Fruit fly (Drosophila melanogaster) Kc167 (cell line): ENCODE measurements around the gene CG6527.

Experiments
- Myc ChIP-seq: fragments of >200 bp; optimal IDR thresholded peaks from 2 replicates; lab custom pipeline; 2017; ENCODE audit warnings: missing external identifiers
- Sin3A ChIP-seq: fragments of >200 bp; optimal IDR thresholded peaks from 2 replicates; lab custom pipeline; 2018; ENCODE audit warnings: missing external identifiers
- h ChIP-seq: fragments of >200 bp; optimal IDR thresholded peaks from 3 replicates; lab custom pipeline; 2018; ENCODE audit warnings: missing external identifiers
- insv ChIP-seq: fragments of >200 bp; optimal IDR thresholded peaks from 3 replicates; lab custom pipeline; 2018; ENCODE audit warnings: missing external identifiers
- psq ChIP-seq: fragments of >200 bp; optimal IDR thresholded peaks from 2 replicates; lab custom pipeline; 2017; ENCODE audit warnings: missing external identifiers
- ttk ChIP-seq: sonication (Bioruptor generic); optimal IDR thresholded peaks from 2 replicates; lab custom pipeline; 2017; ENCODE audit warnings: missing external identifiers

CG6527 gene

DNA sequence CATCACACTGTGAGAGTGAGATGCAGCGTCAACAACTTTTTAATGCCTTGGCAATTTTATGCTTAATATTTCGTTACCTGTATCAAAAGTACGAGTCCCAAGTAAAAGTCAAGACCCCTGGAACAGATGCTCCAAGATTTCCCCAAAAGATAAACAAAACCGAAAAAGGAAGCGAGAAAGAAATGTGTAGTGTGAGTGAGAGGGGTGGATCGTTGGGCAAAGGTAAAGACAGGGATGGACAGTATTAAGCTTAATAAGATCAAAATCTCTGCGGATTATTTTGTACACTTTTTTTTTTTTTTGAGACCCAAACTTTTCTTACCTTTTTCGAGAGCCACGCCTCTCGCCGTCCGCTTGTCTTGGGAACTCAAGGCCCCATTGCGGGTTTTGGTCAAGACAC is 23.8 kb downstream of the CG6527 start:
- TF ChIP-seq Sin3A (lab: Kevin White, UChicago) (no peak), h (no peak), Myc (lab: Kevin White, UChicago) (no peak), ttk (lab: Kevin White, UChicago) (no peak), psq (lab: Kevin White, UChicago) (no peak), insv (lab: Kevin White, UChicago) (no peak)

DNA sequence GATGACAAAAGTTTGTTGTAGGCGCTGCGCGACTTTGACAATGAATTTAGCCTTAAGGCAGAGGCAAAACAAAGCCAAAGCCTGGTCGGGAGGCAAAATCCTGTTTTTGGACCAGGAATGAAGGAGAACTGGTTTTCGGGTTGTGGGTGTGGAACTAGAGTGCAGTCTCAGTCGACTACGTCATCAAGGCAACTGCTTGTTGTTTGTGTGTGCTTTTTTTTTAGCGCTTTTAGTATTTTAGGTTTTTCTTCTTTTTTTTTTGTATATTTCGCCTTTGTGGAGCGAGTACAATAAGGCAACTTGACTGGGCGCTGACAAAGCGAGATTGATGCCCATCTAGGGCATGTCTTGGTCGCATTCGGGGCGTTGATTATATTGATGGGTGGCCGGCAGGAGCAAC is 25.0 kb downstream of the CG6527 start:
- TF ChIP-seq Myc (lab: Kevin White, UChicago) (no peak), h (no peak), Sin3A (lab: Kevin White, UChicago) (no peak), psq (lab: Kevin White, UChicago) (no peak), insv (lab: Kevin White, UChicago) (no peak), ttk (lab: Kevin White, UChicago) (no peak)

DNA sequence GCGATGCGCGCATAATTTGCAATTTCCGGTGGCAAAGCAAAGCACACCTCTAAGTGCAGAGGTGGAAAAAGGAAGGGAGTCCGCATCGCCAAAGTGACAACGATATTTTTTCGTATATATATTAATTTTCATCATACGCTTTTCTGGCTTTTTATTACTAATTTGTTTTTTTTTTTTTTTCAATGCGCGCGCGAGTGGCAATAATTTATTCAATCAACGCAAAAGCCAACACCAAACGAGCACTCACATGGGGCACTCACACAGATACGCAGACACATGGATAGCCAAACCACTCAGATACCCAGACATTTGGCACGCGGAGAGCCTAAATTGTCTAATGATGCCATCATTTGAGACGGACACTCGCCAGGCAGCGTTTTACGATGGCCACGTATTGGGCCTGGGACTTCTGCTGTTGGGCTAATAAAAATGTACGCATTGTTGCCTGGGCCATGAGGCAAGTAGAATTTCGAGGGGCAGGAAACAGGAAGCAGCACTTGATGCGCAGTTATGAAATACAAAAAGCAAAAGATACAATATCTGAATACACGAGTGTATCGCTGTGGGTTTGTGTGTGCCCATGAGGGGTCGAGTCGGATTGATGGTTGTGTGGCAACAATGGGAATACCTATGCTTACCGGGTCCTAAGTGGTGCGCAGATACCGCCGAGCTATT is 26.8 kb downstream of the CG6527 start:
- TF ChIP-seq insv (lab: Kevin White, UChicago) (no peak), ttk (lab: Kevin White, UChicago) (no peak), Sin3A (lab: Kevin White, UChicago) (no peak), Myc (lab: Kevin White, UChicago) (no peak), h (no peak), psq (lab: Kevin White, UChicago) (no peak)

DNA sequence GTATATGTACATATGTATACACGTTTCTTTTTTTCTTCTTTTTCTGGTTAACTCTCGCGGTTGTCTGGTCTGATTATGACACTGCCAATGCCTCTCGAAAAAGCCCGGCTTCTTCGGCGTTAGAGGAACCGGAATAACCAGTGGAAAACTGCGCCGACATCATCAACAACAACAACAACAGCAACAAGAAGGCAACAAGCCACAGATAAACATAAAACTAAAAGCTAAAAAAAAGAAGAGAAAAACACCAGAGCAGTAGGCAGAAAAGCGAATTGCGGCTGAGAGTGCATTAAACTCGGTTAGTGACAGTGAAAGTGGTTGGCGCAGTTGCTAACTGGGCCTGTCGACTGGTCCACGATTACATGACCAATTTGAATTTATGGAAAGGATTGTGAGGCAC is 27.8 kb downstream of the CG6527 start:
- TF ChIP-seq h (no peak), Myc (lab: Kevin White, UChicago) (no peak), insv (lab: Kevin White, UChicago) (no peak), ttk (lab: Kevin White, UChicago) (no peak), psq (lab: Kevin White, UChicago) (no peak), Sin3A (lab: Kevin White, UChicago) (no peak)

DNA sequence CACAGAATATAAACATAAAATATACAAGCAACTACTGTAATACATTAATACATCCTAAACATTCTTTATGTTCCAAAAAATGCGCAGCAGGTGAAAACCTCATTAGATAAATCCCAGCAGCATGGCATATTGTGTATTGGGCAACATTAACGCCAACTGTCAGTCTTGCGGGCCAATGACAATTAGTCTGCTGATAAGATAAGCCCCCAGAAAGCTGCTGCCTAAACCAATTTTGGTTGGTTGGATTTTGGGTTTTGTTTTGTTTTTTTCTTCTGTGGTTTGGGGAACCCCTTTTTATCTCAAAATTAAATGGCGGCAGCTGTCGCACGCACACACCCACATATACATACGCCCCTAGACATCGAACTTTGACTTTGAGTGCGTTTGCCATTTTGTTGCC is 30.6 kb downstream of the CG6527 start:
- TF ChIP-seq psq (lab: Kevin White, UChicago) = no peak
- TF ChIP-seq ttk (lab: Kevin White, UChicago) = no peak
- no peak for TF ChIP-seq h
- TF ChIP-seq insv (lab: Kevin White, UChicago) = no peak
- TF ChIP-seq Sin3A (lab: Kevin White, UChicago) = no peak
- no peak for TF ChIP-seq Myc (lab: Kevin White, UChicago)

DNA sequence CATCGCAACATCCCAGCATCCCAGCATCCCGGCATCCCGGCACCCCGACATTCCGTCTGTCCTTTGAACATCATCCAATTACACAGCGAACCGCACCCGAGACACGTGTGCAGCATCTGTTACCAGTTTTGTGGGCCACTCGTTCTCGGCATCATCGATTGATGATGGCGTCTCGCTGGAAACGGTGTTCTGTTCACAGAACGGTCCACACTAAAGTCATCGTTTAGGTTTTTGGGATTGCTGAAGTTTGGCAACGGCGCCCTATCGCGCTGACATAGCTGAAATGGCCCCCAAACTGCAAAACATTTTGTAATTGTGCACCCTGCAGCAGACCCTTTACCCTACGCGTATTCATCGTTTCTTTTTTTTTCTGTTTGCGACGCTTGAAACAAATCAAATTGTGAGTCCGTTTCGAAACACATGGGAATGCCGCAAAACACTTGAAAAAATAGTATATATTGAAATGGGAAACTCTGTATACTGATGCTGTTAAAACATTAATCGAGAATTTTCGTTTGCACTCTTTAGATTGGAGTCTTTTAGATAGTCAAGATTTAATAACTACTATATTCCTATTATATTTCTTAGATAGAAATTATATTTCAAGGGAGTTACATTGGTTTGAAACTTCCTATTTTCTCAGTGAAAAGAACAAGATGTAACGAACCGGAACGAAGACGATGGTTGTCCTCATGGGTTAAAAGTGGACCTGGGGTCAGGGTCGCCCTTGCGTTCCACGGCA is 33.1 kb downstream of the CG6527 start:
- TF ChIP-seq psq (lab: Kevin White, UChicago) (no peak), Myc (lab: Kevin White, UChicago) (no peak), ttk (lab: Kevin White, UChicago) (no peak), Sin3A (lab: Kevin White, UChicago) (no peak), h (no peak), insv (lab: Kevin White, UChicago) (no peak)

DNA sequence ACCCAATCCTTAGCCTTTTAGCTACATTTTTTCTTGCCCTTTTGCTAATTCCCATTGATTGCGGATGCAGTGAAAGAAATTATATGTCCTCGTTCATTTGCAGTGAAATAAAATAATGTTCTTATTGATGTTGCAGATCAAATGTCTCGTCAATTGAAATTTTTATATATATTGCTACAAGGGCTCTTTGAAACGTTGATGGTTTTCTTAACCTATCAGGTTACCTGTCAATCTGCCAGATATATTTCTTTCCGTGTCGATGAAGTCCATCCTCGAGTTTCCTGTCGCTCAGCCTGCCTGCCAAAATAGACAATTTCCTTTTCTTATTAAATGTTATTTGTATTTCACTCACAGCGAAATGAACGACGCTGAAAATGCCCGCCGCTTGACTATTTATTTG is 33.7 kb downstream of the CG6527 start:
- TF ChIP-seq insv (lab: Kevin White, UChicago) = no peak

DNA sequence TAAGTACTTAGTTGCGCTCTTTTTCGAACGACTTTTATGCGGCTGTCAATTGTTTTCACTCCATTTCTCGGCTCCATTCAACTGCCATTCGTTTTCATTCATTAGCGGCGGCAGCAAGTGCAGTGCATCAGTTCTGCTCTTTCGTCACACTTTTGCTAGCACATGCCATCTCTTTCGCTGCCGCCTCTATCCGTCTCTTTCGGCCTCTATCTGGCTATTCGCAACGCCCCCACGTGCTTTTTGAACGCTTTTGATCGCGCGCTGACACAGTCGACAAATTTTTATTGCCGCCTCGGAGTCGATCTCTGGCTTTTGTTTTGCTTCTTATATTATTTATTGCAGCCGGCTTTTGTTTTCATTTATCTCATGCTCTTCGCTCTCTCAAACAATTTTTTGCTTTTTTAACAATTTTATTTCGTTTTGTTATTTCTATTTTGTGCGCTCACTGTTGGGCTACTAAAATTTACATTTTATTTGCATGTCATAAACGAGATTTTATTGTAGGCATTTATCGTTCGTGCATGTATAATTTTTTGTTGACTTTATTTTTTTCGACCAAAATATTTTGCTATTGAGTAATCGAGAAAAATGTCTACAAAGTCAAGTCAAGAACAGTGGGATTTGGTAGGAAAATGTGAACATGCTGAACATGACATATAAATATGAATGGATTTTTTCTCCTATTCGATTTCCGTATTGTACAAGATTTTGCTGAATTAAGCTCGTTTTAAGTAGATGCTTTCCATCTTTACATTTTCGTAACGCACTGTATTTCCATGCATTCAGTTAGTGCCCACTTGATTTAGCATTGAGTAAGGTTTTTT is 36.3 kb downstream of the CG6527 start:
- no peak for TF ChIP-seq ttk (lab: Kevin White, UChicago)
- no peak for TF ChIP-seq h
- no peak for TF ChIP-seq Myc (lab: Kevin White, UChicago)
- no peak for TF ChIP-seq Sin3A (lab: Kevin White, UChicago)
- TF ChIP-seq insv (lab: Kevin White, UChicago) = no peak
- TF ChIP-seq psq (lab: Kevin White, UChicago) = no peak

DNA sequence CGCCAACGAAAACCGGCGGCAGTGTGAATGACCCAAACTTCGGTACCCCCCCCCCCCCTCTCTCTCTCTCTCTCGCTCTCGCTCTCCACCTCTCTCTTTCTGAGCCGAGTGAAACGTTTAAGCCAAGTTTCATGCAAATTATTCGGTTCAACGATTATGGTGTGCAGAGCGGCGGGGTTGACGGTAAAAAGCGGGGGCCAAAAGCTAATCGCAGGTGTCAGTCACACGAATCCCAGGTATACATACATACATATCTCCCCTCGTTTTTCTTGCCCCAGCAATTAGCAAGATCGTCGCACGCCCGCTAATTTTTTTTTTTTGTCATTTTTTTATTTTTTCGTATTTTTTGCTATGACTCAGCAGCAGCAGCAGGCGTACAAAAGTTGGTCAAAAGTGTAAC is 37.3 kb downstream of the CG6527 start:
- TF ChIP-seq psq (lab: Kevin White, UChicago) (no peak), h (no peak), Sin3A (lab: Kevin White, UChicago) (no peak), ttk (lab: Kevin White, UChicago) (no peak), Myc (lab: Kevin White, UChicago) (no peak), insv (lab: Kevin White, UChicago) (no peak)

DNA sequence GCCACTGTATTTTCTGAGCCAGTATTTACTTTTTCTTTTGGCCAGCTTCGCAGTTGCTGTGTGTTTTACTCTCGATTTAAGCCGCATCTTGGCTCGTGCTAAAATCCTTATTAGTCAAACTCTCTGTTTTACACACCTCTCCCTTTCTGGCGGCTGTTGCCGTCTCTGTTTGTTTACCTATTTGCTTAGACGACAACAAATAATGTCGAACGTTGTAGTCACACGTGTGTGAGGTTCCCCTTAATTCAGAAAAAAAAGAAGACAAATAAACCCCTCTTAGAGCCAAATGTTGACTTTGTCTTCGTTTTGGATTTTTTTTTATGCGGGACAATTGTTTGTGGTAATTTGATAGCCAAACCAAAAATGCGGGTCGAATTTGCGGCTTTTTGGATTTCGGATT is 39.9 kb downstream of the CG6527 start:
- TF ChIP-seq Myc (lab: Kevin White, UChicago) = no peak
- TF ChIP-seq h = no peak
- no peak for TF ChIP-seq ttk (lab: Kevin White, UChicago)
- TF ChIP-seq psq (lab: Kevin White, UChicago) = no peak
- no peak for TF ChIP-seq insv (lab: Kevin White, UChicago)
- no peak for TF ChIP-seq Sin3A (lab: Kevin White, UChicago)
